Worm (Caenorhabditis elegans) whole organism, young adult: ENCODE data around the gene sul-1.

Source experiments
- B0035.1 ChIP-seq: sonication (generic microtip); optimal IDR thresholded peaks from 2 replicates; lab custom pipeline; 2016; ENCODE audit warnings: missing genetic modification characterization, mild to moderate bottlenecking, missing compliant biosample characterization, missing genotype, missing genetic modification reagents
- D2030.7 ChIP-seq: fragments of 200-800 bp; sonication (Bioruptor generic); IDR thresholded peaks from 2 replicates; pipeline ENCODE4 v1.3.6; 2022; ENCODE audit warnings: missing genetic modification reagents, missing genetic modification characterization, missing compliant biosample characterization
- F23B12.7 ChIP-seq: sonication (generic microtip); optimal IDR thresholded peaks from 2 replicates; lab custom pipeline; 2017; ENCODE audit warnings: missing genetic modification characterization, mild to moderate bottlenecking, missing compliant biosample characterization, antibody characterized with exemption, moderate library complexity; ENCODE audit not compliant: insufficient read depth
- F37B4.10 ChIP-seq: fragments of 200-800 bp; sonication (Bioruptor generic); IDR thresholded peaks from 2 replicates; pipeline ENCODE4 v1.3.6; 2022; ENCODE audit warnings: missing genetic modification characterization, missing compliant biosample characterization
- K12H6.12 ChIP-seq: fragments of 200-800 bp; sonication (Bioruptor generic); optimal IDR thresholded peaks from 2 replicates; lab custom pipeline; 2018; ENCODE audit warnings: mild to moderate bottlenecking, missing genetic modification characterization, missing compliant biosample characterization
- T26A5.8 ChIP-seq: sonication (generic microtip); optimal IDR thresholded peaks from 2 replicates; lab custom pipeline; 2016; ENCODE audit warnings: missing genetic modification characterization, missing compliant biosample characterization
- Y53G8AR.9 ChIP-seq: fragments of 200-800 bp; sonication (Bioruptor generic); conservative IDR thresholded peaks from 2 replicates; pipeline ENCODE4 v1.3.6; 2022; ENCODE audit warnings: missing genetic modification reagents, missing genetic modification characterization, missing compliant biosample characterization
- aptf-3 ChIP-seq: fragments of 200-800 bp; sonication (Bioruptor generic); IDR thresholded peaks from 2 replicates; pipeline ENCODE4 v1.3.6; 2022; ENCODE audit warnings: missing genetic modification characterization, missing compliant biosample characterization
- attf-3 ChIP-seq: fragments of 200-800 bp; sonication (Bioruptor generic); conservative IDR thresholded peaks from 2 replicates; pipeline ENCODE4 v1.3.6; 2022; ENCODE audit warnings: missing genetic modification reagents, missing genetic modification characterization, missing compliant biosample characterization
- attf-5 ChIP-seq: fragments of 200-800 bp; sonication (Bioruptor generic); optimal IDR thresholded peaks from 2 replicates; lab custom pipeline; 2018; ENCODE audit warnings: mild to moderate bottlenecking, missing genetic modification characterization, missing compliant biosample characterization
- cebp-1 ChIP-seq, 2 experiments: fragments of 200-800 bp in 1 of 2; sonication (Bioruptor generic) in 1 of 2; sonication (generic microtip) in 1 of 2; IDR thresholded peaks in 1 of 2; optimal IDR thresholded peaks in 1 of 2; 2 replicates each; pipeline versions ENCODE4 v1.3.6 to Lab custom; 2017 to 2022; ENCODE audit warnings: missing compliant biosample characterization in 2 of 2, missing genetic modification characterization in 2 of 2, mild to moderate bottlenecking in 1 of 2, missing genetic modification reagents in 1 of 2, moderate library complexity in 1 of 2
- ceh-27 ChIP-seq: fragments of 200-800 bp; sonication (Bioruptor generic); optimal IDR thresholded peaks from 2 replicates; lab custom pipeline; 2018; ENCODE audit warnings: mild to moderate bottlenecking, missing genetic modification characterization, moderate library complexity, missing compliant biosample characterization
- dox-1 ChIP-seq: fragments of 200-800 bp; sonication (Bioruptor generic); IDR thresholded peaks from 2 replicates; pipeline ENCODE4 v1.3.6; 2022; ENCODE audit warnings: missing genetic modification reagents, missing genetic modification characterization, missing compliant biosample characterization
- gei-17 ChIP-seq: fragments of 200-800 bp; sonication (Bioruptor generic); optimal IDR thresholded peaks from 2 replicates; lab custom pipeline; 2018; ENCODE audit warnings: mild to moderate bottlenecking, missing genetic modification characterization, missing compliant biosample characterization
- hmg-1.2 ChIP-seq: fragments of 200-800 bp; sonication (Bioruptor generic); IDR thresholded peaks from 2 replicates; pipeline ENCODE4 v1.3.6; 2022; ENCODE audit warnings: missing genetic modification reagents, missing genetic modification characterization, missing compliant biosample characterization
- hsf-1 ChIP-seq: fragments of 200-800 bp; sonication (Bioruptor generic); IDR thresholded peaks from 2 replicates; pipeline ENCODE4 v1.3.6; 2022; ENCODE audit warnings: missing genetic modification reagents, missing genetic modification characterization, missing compliant biosample characterization
- let-526 ChIP-seq: fragments of 200-800 bp; sonication (Bioruptor generic); IDR thresholded peaks from 2 replicates; pipeline ENCODE4 v1.3.6; 2022; ENCODE audit warnings: missing genetic modification reagents, missing genetic modification characterization, missing compliant biosample characterization
- lin-35 ChIP-seq, 3 experiments: fragments of 150-350 bp in 2 of 3; sonication (generic microtip) in 1 of 3; optimal IDR thresholded peaks; 2 replicates each; lab custom pipeline; 2014 to 2018; ENCODE audit warnings: missing biosample characterization in 3 of 3, missing genetic modification characterization in 3 of 3, missing genetic modification reagents in 3 of 3
- lin-40 ChIP-seq: sonication (generic microtip); optimal IDR thresholded peaks from 2 replicates; lab custom pipeline; 2016; ENCODE audit warnings: missing genetic modification characterization, mild to moderate bottlenecking, missing compliant biosample characterization, missing genotype, missing genetic modification reagents
- lin-54 ChIP-seq: fragments of 200-800 bp; sonication (Bioruptor generic); optimal IDR thresholded peaks from 2 replicates; lab custom pipeline; 2018; ENCODE audit warnings: mild to moderate bottlenecking, missing genetic modification characterization, missing compliant biosample characterization
- madf-10 ChIP-seq: sonication (generic microtip); optimal IDR thresholded peaks from 2 replicates; lab custom pipeline; 2016; ENCODE audit warnings: mild to moderate bottlenecking, missing genetic modification characterization, missing compliant biosample characterization
- nfyb-1 ChIP-seq: fragments of 200-800 bp; sonication (Bioruptor generic); IDR thresholded peaks from 2 replicates; pipeline ENCODE4 v1.3.6; 2022; ENCODE audit warnings: missing genetic modification reagents, missing genetic modification characterization, missing compliant biosample characterization
- nhr-80 ChIP-seq: sonication (generic microtip); optimal IDR thresholded peaks from 2 replicates; lab custom pipeline; 2016; ENCODE audit warnings: missing genetic modification characterization, missing compliant biosample characterization
- pbrm-1 ChIP-seq: fragments of 200-800 bp; sonication (Bioruptor generic); IDR thresholded peaks from 2 replicates; pipeline ENCODE4 v1.3.6; 2022; ENCODE audit warnings: missing genetic modification reagents, missing genetic modification characterization, missing compliant biosample characterization
- pha-4 ChIP-seq: fragments of 150-350 bp; sonication (generic microtip); optimal IDR thresholded peaks from 2 replicates; lab custom pipeline; 2014; ENCODE audit warnings: missing biosample characterization, missing genetic modification reagents, missing genetic modification characterization
- sea-2 ChIP-seq: fragments of 200-800 bp; sonication (Bioruptor generic); IDR thresholded peaks from 2 replicates; pipeline ENCODE4 v1.3.6; 2022; ENCODE audit warnings: missing genetic modification characterization, missing compliant biosample characterization
- snpc-1.1 ChIP-seq: sonication (generic microtip); optimal IDR thresholded peaks from 2 replicates; lab custom pipeline; 2017; ENCODE audit warnings: missing genetic modification characterization, mild to moderate bottlenecking, missing compliant biosample characterization, antibody characterized with exemption, moderate library complexity, missing genotype, missing genetic modification reagents; ENCODE audit not compliant: insufficient read depth
- somi-1 ChIP-seq: fragments of 200-800 bp; sonication (Bioruptor generic); optimal IDR thresholded peaks from 2 replicates; lab custom pipeline; 2018; ENCODE audit warnings: mild to moderate bottlenecking, missing genetic modification characterization, missing compliant biosample characterization
- tbp1 ChIP-seq: fragments of 200-800 bp; sonication (Bioruptor generic); optimal IDR thresholded peaks from 2 replicates; lab custom pipeline; 2018; ENCODE audit warnings: mild to moderate bottlenecking, missing genetic modification characterization, missing compliant biosample characterization
- unc-62 ChIP-seq: fragments of 150-350 bp; optimal IDR thresholded peaks from 2 replicates; lab custom pipeline; 2014; ENCODE audit warnings: missing biosample characterization, missing genetic modification reagents, missing genetic modification characterization
- zfh-2 ChIP-seq: fragments of 200-800 bp; sonication (Bioruptor generic); conservative IDR thresholded peaks from 2 replicates; pipeline ENCODE4 v1.3.6; 2022; ENCODE audit warnings: missing genetic modification reagents, missing genetic modification characterization, missing compliant biosample characterization
- zim-3 ChIP-seq: sonication (generic microtip); optimal IDR thresholded peaks from 2 replicates; lab custom pipeline; 2017; ENCODE audit warnings: mild to moderate bottlenecking, missing genetic modification characterization, moderate library complexity, missing compliant biosample characterization
- ztf-25 ChIP-seq: fragments of 200-800 bp; sonication (Bioruptor generic); IDR thresholded peaks from 2 replicates; pipeline ENCODE4 v1.3.6; 2022; ENCODE audit warnings: missing genetic modification reagents, missing genetic modification characterization, missing compliant biosample characterization
- ztf-28 ChIP-seq: fragments of 200-800 bp; sonication (Bioruptor generic); IDR thresholded peaks from 2 replicates; pipeline ENCODE4 v1.3.6; 2022; ENCODE audit warnings: missing genetic modification reagents, missing genetic modification characterization, missing compliant biosample characterization
- ztf-3 ChIP-seq: fragments of 200-800 bp; sonication (Bioruptor generic); optimal IDR thresholded peaks from 2 replicates; lab custom pipeline; 2018; ENCODE audit warnings: mild to moderate bottlenecking, missing genetic modification characterization, missing compliant biosample characterization

Gene sul-1

ce11 chrX:3252500-3252899 is 18.2 kb downstream of the sul-1 start, which contains the start of gene tba-9:
TSS of gene tba-9 (plus strand) at chrX:3252800.
- TF ChIP-seq zim-3 = no peak
- no peak for TF ChIP-seq hsf-1 (GFP tag; lab: Robert Waterston, UW)
- peak; percentile 40 for TF ChIP-seq zfh-2 (GFP tag; lab: Robert Waterston, UW)

- no peak for TF ChIP-seq ztf-25 (GFP tag; lab: Robert Waterston, UW)
- TF ChIP-seq T26A5.8 = no peak
- TF ChIP-seq D2030.7 (GFP tag; lab: Robert Waterston, UW) = no peak
- TF ChIP-seq unc-62 (GFP tag; lab: Kevin White, UChicago) = no peak
- no peak for TF ChIP-seq ztf-28 (GFP tag; lab: Robert Waterston, UW)
- no peak for TF ChIP-seq let-526
- no peak for TF ChIP-seq aptf-3 (GFP tag; lab: Robert Waterston, UW)
These were observed 20.1 kb downstream of the sul-1 start, which contains the start of gene pqn-37 for ce11 chrX:3250481-3251091. TSS of gene pqn-37 (minus strand) at chrX:3250531.

- TF ChIP-seq zfh-2 (GFP tag; lab: Robert Waterston, UW) (peak; percentile 67), lin-35 (GFP tag; optimal IDR thresholded peaks at IDR 0.05; lab: Kevin White, UChicago) (no peak), gei-17 (GFP tag; lab: Kevin White, UChicago) (no peak), tbp1 (GFP tag; lab: Kevin White, UChicago) (no peak), K12H6.12 (tag; lab: Kevin White, UChicago) (no peak)
These were observed 22.9 kb downstream of the sul-1 start for ce11 chrX:3247768-3248167.

- TF ChIP-seq ceh-27 (GFP tag; lab: Kevin White, UChicago) (peak; percentile 32), ztf-3 (GFP tag; lab: Kevin White, UChicago) (no peak), B0035.1 (tag; lab: Kevin White, UChicago) (no peak), somi-1 (peak; percentile 27), pbrm-1 (GFP tag; lab: Robert Waterston, UW) (no peak), lin-54 (peak; percentile 3), nhr-80 (tag; lab: Kevin White, UChicago) (peak; percentile 69), lin-40 (tag; lab: Kevin White, UChicago) (peak; percentile 53), attf-3 (GFP tag; lab: Robert Waterston, UW) (peak; percentile 91), cebp-1 (GFP tag; IDR thresholded peaks at IDR 0.05; lab: Robert Waterston, UW) (no peak), cebp-1 (tag; optimal IDR thresholded peaks at IDR 0.05; lab: Kevin White, UChicago) (peak; percentile 61), F23B12.7 (tag; lab: Kevin White, UChicago) (peak; percentile 45), nfyb-1 (GFP tag; lab: Robert Waterston, UW) (peak; percentile 60; the same call in 1 of the 2 replicates), sea-2 (no peak), hmg-1.2 (0 out of 2 replicates have a peak, but pooled peaks have one; percentile 7), F37B4.10 (GFP tag; lab: Robert Waterston, UW) (no peak), tbp1 (GFP tag; lab: Kevin White, UChicago) (peak; percentile 3), dox-1 (0 out of 2 replicates have a peak, but pooled peaks have one; percentile 12), pha-4 (tag; lab: Kevin White, UChicago) (peak; percentile 5), attf-5 (GFP tag; lab: Kevin White, UChicago) (peak; percentile 43), snpc-1.1 (tag; lab: Kevin White, UChicago) (no peak), Y53G8AR.9 (0 out of 2 replicates have a peak, but pooled peaks have one; percentile 39), madf-10 (tag; lab: Kevin White, UChicago) (peak; percentile 3)
- TF ChIP-seq, all 124 proteins: peak for 16
These were observed 24.9 kb downstream of the sul-1 start, which contains the start of gene F40F4.7 for ce11 chrX:3245812-3246211. TSS of gene F40F4.7 (minus strand) at chrX:3245933.
